Fruit fly (Drosophila melanogaster) whole organism, prepupa: Measurements from ENCODE around the gene CG42353.
A peak's percentile ranks its signal among the peaks of the same experiment; 100 is the strongest.

Experiments
- Blimp-1 ChIP-seq: fragments of 200-800 bp; sonication (Bioruptor generic); optimal IDR thresholded peaks from 3 replicates; lab custom pipeline; 2017; ENCODE audit warnings: missing biosample characterization, missing genetic modification characterization, mild to moderate bottlenecking, moderate library complexity, missing genetic modification reagents
- CG10631 ChIP-seq: fragments of 200-800 bp; sonication (Bioruptor generic); optimal IDR thresholded peaks from 2 replicates; lab custom pipeline; 2016; ENCODE audit warnings: missing biosample characterization, missing genetic modification characterization
- CG15336 ChIP-seq: fragments of 200-800 bp; sonication (Bioruptor generic); IDR thresholded peaks from 2 replicates; pipeline ENCODE4 v1.3.6; 2022; ENCODE audit warnings: missing biosample characterization, missing genetic modification characterization
- CG16779 ChIP-seq: fragments of 200-800 bp; sonication (Bioruptor generic); optimal IDR thresholded peaks from 3 replicates; lab custom pipeline; 2017; ENCODE audit warnings: missing biosample characterization, mild to moderate bottlenecking, missing genetic modification characterization
- CG3032 ChIP-seq: fragments of 200-800 bp; optimal IDR thresholded peaks from 2 replicates; lab custom pipeline; 2019; ENCODE audit warnings: missing biosample characterization, mild to moderate bottlenecking, missing genetic modification characterization, moderate library complexity
- CG34406 ChIP-seq: fragments of 200-800 bp; sonication (Bioruptor generic); optimal IDR thresholded peaks from 3 replicates; lab custom pipeline; 2016; ENCODE audit warnings: missing biosample characterization, missing genetic modification characterization
- CG4318 ChIP-seq: fragments of 200-800 bp; sonication (Bioruptor generic); optimal IDR thresholded peaks from 3 replicates; lab custom pipeline; 2017; ENCODE audit warnings: missing biosample characterization, mild to moderate bottlenecking, missing genetic modification characterization
- CG6163 ChIP-seq: fragments of 200-800 bp; sonication (Bioruptor generic); IDR thresholded peaks from 3 replicates; pipeline ENCODE4 v1.3.6; 2022; ENCODE audit warnings: missing biosample characterization, missing genetic modification characterization
- CG6792 ChIP-seq: fragments of 200-800 bp; sonication (Bioruptor generic); optimal IDR thresholded peaks from 3 replicates; lab custom pipeline; 2016; ENCODE audit warnings: missing biosample characterization, missing genetic modification characterization
- CG6854 ChIP-seq: fragments of 200-800 bp; sonication (Bioruptor generic); optimal IDR thresholded peaks from 2 replicates; lab custom pipeline; 2017; ENCODE audit warnings: missing biosample characterization, mild to moderate bottlenecking, missing genetic modification characterization
- CG7368 ChIP-seq: fragments of 200-800 bp; sonication (Bioruptor generic); optimal IDR thresholded peaks from 3 replicates; lab custom pipeline; 2016; ENCODE audit warnings: missing biosample characterization, missing genetic modification characterization
- CG8119 ChIP-seq: fragments of 200-800 bp; sonication (Bioruptor generic); IDR thresholded peaks from 3 replicates; pipeline ENCODE4 v1.3.6; 2022; ENCODE audit warnings: missing biosample characterization, missing genetic modification characterization
- CG8319 ChIP-seq: fragments of 200-800 bp; sonication (Bioruptor generic); optimal IDR thresholded peaks from 3 replicates; lab custom pipeline; 2016; ENCODE audit warnings: missing biosample characterization, missing genetic modification characterization
- CG8632 ChIP-seq: fragments of 200-800 bp; sonication (Bioruptor generic); optimal IDR thresholded peaks from 3 replicates; lab custom pipeline; 2016; ENCODE audit warnings: missing biosample characterization, missing genetic modification characterization
- CG9139 ChIP-seq: fragments of 200-800 bp; sonication (Bioruptor generic); optimal IDR thresholded peaks from 3 replicates; lab custom pipeline; 2017; ENCODE audit warnings: missing biosample characterization, mild to moderate bottlenecking, missing genetic modification characterization
- Eip75B ChIP-seq: fragments of 200-800 bp; sonication (Bioruptor generic); optimal IDR thresholded peaks from 3 replicates; lab custom pipeline; 2016; ENCODE audit warnings: missing biosample characterization, missing genetic modification characterization
- Eip78C ChIP-seq: fragments of 200-800 bp; sonication (Bioruptor generic); peaks from one replicate; lab custom pipeline; 2016; ENCODE audit warnings: missing biosample characterization, missing genetic modification characterization
- Eip93F ChIP-seq: fragments of 200-800 bp; sonication (Bioruptor generic); optimal IDR thresholded peaks from 2 replicates; lab custom pipeline; 2016; ENCODE audit warnings: missing biosample characterization, mild to moderate bottlenecking, missing genetic modification characterization
- Ets96B ChIP-seq: fragments of 200-800 bp; optimal IDR thresholded peaks from 2 replicates; lab custom pipeline; 2019; ENCODE audit warnings: missing biosample characterization, mild to moderate bottlenecking, missing genetic modification characterization, moderate library complexity
- Gug ChIP-seq: fragments of 200-800 bp; sonication (Bioruptor generic); IDR thresholded peaks from 2 replicates; pipeline ENCODE4 v1.3.6; 2022; ENCODE audit warnings: missing biosample characterization, missing genetic modification characterization
- Hr38 ChIP-seq: sonication (Bioruptor generic); optimal IDR thresholded peaks from 2 replicates; lab custom pipeline; 2016; ENCODE audit warnings: missing biosample characterization, missing genetic modification characterization
- Hr4 ChIP-seq: fragments of 200-800 bp; sonication (Bioruptor generic); optimal IDR thresholded peaks from 3 replicates; lab custom pipeline; 2016; ENCODE audit warnings: missing biosample characterization, missing genetic modification characterization
- OdsH ChIP-seq: fragments of 200-800 bp; sonication (Bioruptor generic); optimal IDR thresholded peaks from 3 replicates; lab custom pipeline; 2016; ENCODE audit warnings: missing biosample characterization, missing genetic modification characterization
- Smox ChIP-seq: fragments of 200-800 bp; sonication (Bioruptor generic); optimal IDR thresholded peaks from 3 replicates; lab custom pipeline; 2016; ENCODE audit warnings: missing biosample characterization, missing genetic modification characterization
- achi ChIP-seq: fragments of 200-800 bp; sonication (Bioruptor generic); optimal IDR thresholded peaks from 3 replicates; lab custom pipeline; 2016; ENCODE audit warnings: missing biosample characterization, missing genetic modification characterization
- acj6 ChIP-seq: fragments of 200-800 bp; sonication (Bioruptor generic); optimal IDR thresholded peaks from 3 replicates; lab custom pipeline; 2016; ENCODE audit warnings: missing biosample characterization, missing genetic modification characterization
- cyc ChIP-seq: fragments of 200-800 bp; sonication (Bioruptor generic); optimal IDR thresholded peaks from 3 replicates; lab custom pipeline; 2016; ENCODE audit warnings: missing biosample characterization, missing genetic modification characterization
- dac ChIP-seq: fragments of 200-800 bp; sonication (Bioruptor generic); optimal IDR thresholded peaks from 2 replicates; lab custom pipeline; 2017; ENCODE audit warnings: missing biosample characterization, mild to moderate bottlenecking, missing genetic modification characterization
- esn ChIP-seq: fragments of 200-800 bp; sonication (Bioruptor generic); optimal IDR thresholded peaks from 2 replicates; lab custom pipeline; 2016; ENCODE audit warnings: missing biosample characterization, mild to moderate bottlenecking, missing genetic modification characterization, moderate library complexity
- fd59A ChIP-seq: fragments of 200-800 bp; sonication (Bioruptor generic); optimal IDR thresholded peaks from 2 replicates; lab custom pipeline; 2017; ENCODE audit warnings: missing biosample characterization, mild to moderate bottlenecking, missing genetic modification characterization, missing genetic modification reagents
- fkh ChIP-seq: fragments of 200-800 bp; sonication (Bioruptor generic); optimal IDR thresholded peaks from 3 replicates; lab custom pipeline; 2017; ENCODE audit warnings: missing biosample characterization, mild to moderate bottlenecking, missing genetic modification characterization, moderate library complexity
- lz ChIP-seq: fragments of 200-800 bp; sonication (Bioruptor generic); optimal IDR thresholded peaks from 3 replicates; lab custom pipeline; 2016; ENCODE audit warnings: missing biosample characterization, missing genetic modification characterization
- pdm3 ChIP-seq: fragments of 200-800 bp; sonication (Bioruptor generic); optimal IDR thresholded peaks from 3 replicates; lab custom pipeline; 2016; ENCODE audit warnings: missing biosample characterization, missing genetic modification characterization
- salr ChIP-seq, 2 experiments: fragments of 200-800 bp; sonication (Bioruptor generic); optimal IDR thresholded peaks; 3 replicates each; lab custom pipeline; 2016 to 2018; ENCODE audit warnings: missing biosample characterization in 2 of 2, missing genetic modification characterization in 2 of 2, mild to moderate bottlenecking in 1 of 2
- spab ChIP-seq: fragments of 200-800 bp; sonication (Bioruptor generic); optimal IDR thresholded peaks from 2 replicates; lab custom pipeline; 2017; ENCODE audit warnings: missing biosample characterization, mild to moderate bottlenecking, missing genetic modification characterization, missing genetic modification reagents
- ss ChIP-seq, 2 experiments: fragments of 200-800 bp; sonication (Bioruptor generic); optimal IDR thresholded peaks; 2 replicates in 1 of 2; 3 replicates in 1 of 2; lab custom pipeline; 2017 to 2018; ENCODE audit warnings: mild to moderate bottlenecking in 2 of 2, missing biosample characterization in 2 of 2, missing genetic modification characterization in 2 of 2, moderate library complexity in 1 of 2
- svp ChIP-seq: fragments of 200-800 bp; sonication (Bioruptor generic); peaks from one replicate; lab custom pipeline; 2016; ENCODE audit warnings: missing biosample characterization, missing genetic modification characterization

CG42353 gene

dm6 chrX:16088279-16088678 lies 16.5 kb downstream of the CG42353 start:
- TF ChIP-seq CG8319 (GFP tag; lab: Kevin White, UChicago) (no peak), fkh (GFP tag; lab: Kevin White, UChicago) (peak; percentile 41)

dm6 chrX:16087496-16087895 lies 17.2 kb downstream of the CG42353 start:
- TF ChIP-seq esn (GFP tag; lab: Kevin White, UChicago): no peak
- no peak for TF ChIP-seq CG16779 (tag; lab: Kevin White, UChicago)
- no peak for TF ChIP-seq CG9139
- TF ChIP-seq svp (GFP tag; lab: Kevin White, UChicago): peak; percentile 47
- no peak for TF ChIP-seq OdsH (GFP tag; lab: Kevin White, UChicago)

DNA sequence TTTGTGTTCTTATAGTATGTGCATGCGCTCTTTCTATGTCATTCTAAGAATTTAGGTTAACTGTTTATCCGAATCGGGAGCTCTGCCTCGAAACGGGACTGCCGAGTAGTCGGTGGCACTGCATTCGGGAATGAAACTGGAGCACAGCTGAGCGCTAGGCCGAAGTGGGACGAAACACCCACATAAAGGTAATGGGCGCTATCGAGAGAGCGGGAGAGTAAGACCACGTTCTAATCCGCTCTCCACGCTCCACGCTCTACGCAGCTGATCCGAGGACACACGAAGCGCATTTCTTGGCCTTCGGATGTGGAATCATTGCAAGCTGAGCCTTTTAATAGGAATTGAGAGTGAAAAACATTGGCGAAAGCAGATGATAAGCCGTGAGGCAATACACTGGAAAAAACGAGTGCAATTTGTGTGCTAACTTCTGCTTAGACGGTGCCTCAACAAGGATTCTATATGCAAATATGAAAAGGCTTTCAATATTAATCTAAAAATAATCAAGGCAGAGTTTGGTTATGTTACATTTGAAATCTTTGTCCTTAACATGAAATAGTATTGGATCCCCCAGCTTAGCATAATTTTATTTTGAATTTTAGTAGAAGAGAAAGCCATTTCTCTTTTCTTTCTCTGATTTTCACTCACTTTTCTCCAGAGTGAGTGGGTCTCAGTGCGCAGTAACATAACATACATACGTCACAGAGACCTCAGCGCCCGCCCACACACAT lies 18.7 kb downstream of the CG42353 start:
- TF ChIP-seq Ets96B: no peak
- TF ChIP-seq pdm3 (GFP tag; lab: Kevin White, UChicago): peak; percentile 47
- TF ChIP-seq OdsH (GFP tag; lab: Kevin White, UChicago): peak; percentile 52
- TF ChIP-seq Hr4 (GFP tag; lab: Kevin White, UChicago): peak; percentile 49
- TF ChIP-seq CG8319 (GFP tag; lab: Kevin White, UChicago): peak; percentile 13
- TF ChIP-seq CG6792 (GFP tag; lab: Kevin White, UChicago): peak; percentile 23
- TF ChIP-seq CG8119 (GFP tag; lab: Robert Waterston, UW): no peak; the same call in 2 of the 3 replicates
- no peak for TF ChIP-seq ss (GFP tag; optimal IDR thresholded peaks at IDR 0.05; lab: Kevin White, UChicago)
- TF ChIP-seq esn (GFP tag; lab: Kevin White, UChicago): peak; percentile 14
- peak; percentile 34 for TF ChIP-seq CG10631 (GFP tag; lab: Kevin White, UChicago)
- TF ChIP-seq CG8632 (GFP tag; lab: Kevin White, UChicago): peak; percentile 10
- TF ChIP-seq cyc: peak; percentile 8
- peak; percentile 24 for TF ChIP-seq spab (GFP tag; lab: Kevin White, UChicago)
- peak; percentile 50; the same call in 1 of the 2 replicates for TF ChIP-seq CG15336 (GFP tag; lab: Robert Waterston, UW)
- TF ChIP-seq acj6 (GFP tag; lab: Kevin White, UChicago): peak; percentile 47
- TF ChIP-seq Eip78C (GFP tag; lab: Kevin White, UChicago): peak; percentile 85
- TF ChIP-seq CG6163: no peak
- peak; percentile 32 for TF ChIP-seq lz (GFP tag; lab: Kevin White, UChicago)
- no peak for TF ChIP-seq achi
- TF ChIP-seq CG4318: peak; percentile 32
- peak; percentile 64 for TF ChIP-seq Eip75B (GFP tag; lab: Kevin White, UChicago)
- TF ChIP-seq, all 60 proteins: peak for 16

dm6 chrX:16082932-16083331 lies 21.8 kb downstream of the CG42353 start, which contains the start of gene CG8958:
Gene CG8958 (plus strand): TSS chrX:16083232.
- TF ChIP-seq Eip93F (GFP tag; lab: Kevin White, UChicago): no peak
- no peak for TF ChIP-seq Blimp-1 (GFP tag; lab: Kevin White, UChicago)
- no peak for TF ChIP-seq fd59A (GFP tag; lab: Kevin White, UChicago)
- no peak for TF ChIP-seq Gug (GFP tag; lab: Robert Waterston, UW)
- no peak for TF ChIP-seq salr (GFP tag; optimal IDR thresholded peaks at IDR 0.05; lab: Kevin White, UChicago)
- no peak for TF ChIP-seq CG34406
- no peak for TF ChIP-seq CG8632 (GFP tag; lab: Kevin White, UChicago)
- no peak for TF ChIP-seq lz (GFP tag; lab: Kevin White, UChicago)
- TF ChIP-seq CG3032 (tag; lab: Kevin White, UChicago): no peak
- TF ChIP-seq CG7368 (GFP tag; lab: Kevin White, UChicago): no peak
- no peak for TF ChIP-seq spab (GFP tag; lab: Kevin White, UChicago)
- TF ChIP-seq Hr38 (GFP tag; lab: Kevin White, UChicago): no peak
- no peak for TF ChIP-seq CG6792 (GFP tag; lab: Kevin White, UChicago)
- no peak for TF ChIP-seq CG16779 (tag; lab: Kevin White, UChicago)
- TF ChIP-seq Smox (GFP tag; lab: Kevin White, UChicago): no peak
- TF ChIP-seq dac: no peak
- TF ChIP-seq CG6854 (GFP tag; lab: Kevin White, UChicago): no peak
